Worm (Caenorhabditis elegans) whole organism, L3 larva: ENCODE results near the gene Y57G11C.42.

ENCODE experiments used
- mml-1 ChIP-seq: fragments of 150-350 bp; sonication (generic microtip); optimal IDR thresholded peaks from 3 replicates; lab custom pipeline; 2014; ENCODE audit warnings: missing biosample characterization, missing genetic modification characterization
- nhr-76 ChIP-seq: fragments of 150-350 bp; sonication (generic microtip); optimal IDR thresholded peaks from 5 replicates; lab custom pipeline; 2014; ENCODE audit warnings: missing biosample characterization, missing genetic modification characterization
- zag-1 ChIP-seq: fragments of 150-350 bp; optimal IDR thresholded peaks from 2 replicates; lab custom pipeline; 2014; ENCODE audit warnings: missing biosample characterization, missing genetic modification characterization
- ztf-11 ChIP-seq: fragments of 150-350 bp; optimal IDR thresholded peaks from 2 replicates; lab custom pipeline; 2014; ENCODE audit warnings: missing biosample characterization, missing genetic modification characterization

ce11 chrIV:14687716-14688115 is 40.6 kb upstream of the Y57G11C.42 start:
- TF ChIP-seq zag-1 (tag; lab: Kevin White, UChicago) (no peak), nhr-76 (tag; lab: Kevin White, UChicago) (no peak), mml-1 (no peak), ztf-11 (tag; lab: Kevin White, UChicago) (no peak)
